Fruit fly (Drosophila melanogaster): ENCODE data around the gene Ciz1.

Gene Ciz1

DNA sequence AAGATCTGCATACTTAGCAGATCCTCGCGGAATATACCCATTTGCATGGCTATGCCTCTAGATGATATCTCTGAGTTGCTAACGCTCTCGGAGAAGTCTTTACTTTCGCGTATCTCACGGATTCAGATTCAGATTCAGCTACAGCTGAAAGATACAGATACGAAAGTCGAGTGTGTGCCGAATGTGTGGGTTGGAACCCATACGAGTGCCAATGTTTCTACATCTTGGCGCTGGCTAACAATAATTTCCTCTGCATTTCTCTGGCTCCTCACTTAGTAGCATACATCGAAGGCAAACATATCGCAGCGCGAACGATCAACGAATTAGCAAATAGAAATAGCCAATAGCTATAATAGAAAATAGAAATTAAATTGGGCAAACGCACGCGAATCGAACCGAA is 35.3 kb upstream of the Ciz1 start:
- TF ChIP-seq Pif1A (GFP tag; optimal IDR thresholded peaks at IDR 0.05), result no peak
- no peak for TF ChIP-seq CG4496 (GFP tag; IDR thresholded peaks at IDR 0.05)
- no peak for TF ChIP-seq EcR (GFP tag; optimal IDR thresholded peaks at IDR 0.05)
- no peak for TF ChIP-seq Pif1B (GFP tag; optimal IDR thresholded peaks at IDR 0.05)
- no peak for TF ChIP-seq CG17806 (tag; optimal IDR thresholded peaks at IDR 0.05)
- no peak for TF ChIP-seq CG34367 (tag; optimal IDR thresholded peaks at IDR 0.05)
- no peak for TF ChIP-seq gl (tag; optimal IDR thresholded peaks at IDR 0.05)
- TF ChIP-seq D1 (tag; optimal IDR thresholded peaks at IDR 0.05), result no peak
- no peak for TF ChIP-seq CG10348 (GFP tag; IDR thresholded peaks at IDR 0.05)
- no peak for TF ChIP-seq Snoo (tag; optimal IDR thresholded peaks at IDR 0.05)

DNA sequence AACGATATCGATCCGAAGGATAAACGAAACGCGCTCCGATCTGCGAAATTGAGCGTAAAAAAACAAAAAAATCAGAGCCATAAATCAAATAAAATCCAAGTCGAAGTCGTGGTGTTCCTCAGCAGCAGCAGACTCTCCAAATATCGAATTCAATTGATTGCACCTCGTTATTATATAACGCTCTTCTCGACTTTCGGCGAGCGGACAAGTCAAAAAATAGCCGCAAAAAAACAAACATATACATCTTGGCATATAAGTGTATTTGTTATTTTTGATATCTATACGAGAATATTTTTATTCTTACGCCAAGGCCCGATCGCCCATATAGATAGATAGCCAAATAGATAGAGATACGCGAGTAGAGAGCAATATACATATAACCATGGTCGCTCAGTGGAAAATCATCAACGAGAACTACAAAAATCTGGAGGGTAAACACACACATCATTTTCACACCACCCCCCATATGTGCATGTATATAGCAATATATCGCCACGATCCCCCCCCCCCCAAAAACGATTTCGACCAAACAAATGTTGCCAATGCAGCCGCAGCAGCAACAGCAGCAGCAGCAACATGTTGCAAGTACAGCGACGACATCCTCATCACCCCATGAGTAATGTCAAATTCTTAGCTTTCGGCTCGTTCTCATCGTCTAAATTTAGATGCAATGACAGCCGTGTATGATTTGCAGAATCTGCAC is 34.6 kb upstream of the Ciz1 start:
- no peak for TF ChIP-seq D1 (tag; optimal IDR thresholded peaks at IDR 0.05)
- no peak for TF ChIP-seq CG17806 (tag; optimal IDR thresholded peaks at IDR 0.05)
- TF ChIP-seq fd96Ca (GFP tag; IDR thresholded peaks at IDR 0.05), result no peak
- TF ChIP-seq gl (tag; optimal IDR thresholded peaks at IDR 0.05), result no peak
- TF ChIP-seq CG15710 (tag; optimal IDR thresholded peaks at IDR 0.05), result no peak
- TF ChIP-seq rn (GFP tag; IDR thresholded peaks at IDR 0.05), result no peak
- no peak for TF ChIP-seq Pif1A (GFP tag; optimal IDR thresholded peaks at IDR 0.05)
- no peak for TF ChIP-seq CG8159 (tag; optimal IDR thresholded peaks at IDR 0.05)
- TF ChIP-seq CG8301 (tag; optimal IDR thresholded peaks at IDR 0.05), result no peak
- no peak for TF ChIP-seq CG34367 (tag; optimal IDR thresholded peaks at IDR 0.05)

DNA sequence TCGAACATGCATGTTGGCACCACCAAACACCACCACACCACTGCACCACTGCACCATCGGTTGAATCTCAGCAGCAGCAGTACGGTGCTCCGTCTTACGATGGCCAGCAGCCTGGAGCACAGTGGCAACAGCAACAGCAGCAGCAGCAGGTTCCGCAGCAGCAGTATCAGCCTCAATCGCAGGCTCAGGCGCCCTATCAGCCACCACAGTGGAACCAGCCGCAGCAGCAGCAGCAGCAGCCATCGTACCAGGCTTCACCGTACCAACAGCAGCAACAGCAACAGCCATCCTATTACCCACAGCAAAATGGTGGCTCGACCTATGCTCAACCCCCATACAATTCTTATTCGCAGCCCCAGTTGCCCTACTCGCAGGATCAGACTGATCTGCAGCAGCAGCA is 32.3 kb upstream of the Ciz1 start:
- TF ChIP-seq CG8301 (tag; optimal IDR thresholded peaks at IDR 0.05) (no peak), CG34367 (tag; optimal IDR thresholded peaks at IDR 0.05) (no peak), CG12605 (GFP tag; IDR thresholded peaks at IDR 0.05) (no peak), CG13204 (GFP tag; optimal IDR thresholded peaks at IDR 0.05) (no peak), Snoo (tag; optimal IDR thresholded peaks at IDR 0.05) (no peak), CG8159 (tag; optimal IDR thresholded peaks at IDR 0.05) (no peak), CG14655 (GFP tag; optimal IDR thresholded peaks at IDR 0.05) (no peak), fd96Ca (GFP tag; IDR thresholded peaks at IDR 0.05) (no peak), CG10348 (GFP tag; IDR thresholded peaks at IDR 0.05) (no peak), CG4496 (GFP tag; IDR thresholded peaks at IDR 0.05) (no peak), Pif1A (GFP tag; optimal IDR thresholded peaks at IDR 0.05) (no peak), EcR (GFP tag; optimal IDR thresholded peaks at IDR 0.05) (no peak), CG9948 (tag; optimal IDR thresholded peaks at IDR 0.05) (no peak), CG17806 (tag; optimal IDR thresholded peaks at IDR 0.05) (no peak)

DNA sequence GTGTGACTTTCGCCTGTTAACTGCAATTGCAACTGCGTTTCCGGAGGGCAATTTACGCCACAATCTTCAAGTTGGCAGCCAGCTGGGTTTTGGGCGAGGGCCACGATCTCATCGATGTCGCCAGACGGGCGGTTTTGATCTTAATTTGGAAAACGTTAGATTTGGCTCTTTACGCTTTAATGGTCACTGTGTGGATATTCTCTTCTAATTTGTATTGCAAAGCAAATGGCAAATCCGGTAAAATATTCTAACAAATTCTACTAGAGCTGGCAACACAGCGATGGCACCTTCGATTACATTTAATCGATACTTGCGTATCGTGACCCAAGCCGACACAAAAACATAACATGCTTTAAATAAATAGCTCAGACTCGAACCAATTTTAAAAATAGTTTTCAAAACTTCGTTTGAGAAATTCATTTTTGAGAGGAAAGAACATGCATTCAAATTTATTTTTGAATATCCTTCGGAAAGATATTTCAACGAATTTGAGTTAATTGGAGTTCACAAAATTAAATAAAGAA is 27.9 kb upstream of the Ciz1 start, which contains the start of gene I-2:
I-2 (minus strand) TSS at position 282 of the 524 bp plus-strand sequence.
- TF ChIP-seq Ets98B (GFP tag; IDR thresholded peaks at IDR 0.05) (no peak), CG32121 (GFP tag; IDR thresholded peaks at IDR 0.05) (no peak), CG15710 (tag; optimal IDR thresholded peaks at IDR 0.05) (no peak), fd96Ca (GFP tag; IDR thresholded peaks at IDR 0.05) (no peak), CG9948 (tag; optimal IDR thresholded peaks at IDR 0.05) (no peak), Pif1B (GFP tag; optimal IDR thresholded peaks at IDR 0.05) (no peak), CG14655 (GFP tag; optimal IDR thresholded peaks at IDR 0.05) (no peak), Pif1A (GFP tag; optimal IDR thresholded peaks at IDR 0.05) (no peak), CG17806 (tag; optimal IDR thresholded peaks at IDR 0.05) (no peak), Snoo (tag; optimal IDR thresholded peaks at IDR 0.05) (no peak)

DNA sequence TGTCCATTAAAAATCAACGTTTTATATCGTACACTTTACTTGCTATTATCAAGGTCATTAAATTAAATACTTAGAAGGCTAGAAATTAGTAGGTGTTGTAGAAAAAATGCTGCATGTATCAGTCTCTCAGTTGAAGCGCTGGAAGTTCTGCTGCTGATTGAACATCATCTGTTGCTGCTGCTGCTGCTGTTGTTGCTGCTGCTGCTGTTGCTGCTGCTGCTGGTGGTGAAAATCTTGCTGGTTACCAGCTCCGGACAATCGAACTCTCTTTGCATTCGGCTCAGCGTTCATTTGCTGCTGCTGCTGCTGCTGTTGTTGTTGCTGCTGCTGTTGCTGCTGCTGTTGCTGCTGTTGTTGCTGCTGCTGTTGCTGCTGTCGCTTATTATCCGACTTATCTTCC is 27.4 kb upstream of the Ciz1 start:
- TF ChIP-seq rn (GFP tag; IDR thresholded peaks at IDR 0.05), result no peak
- TF ChIP-seq CG12605 (GFP tag; IDR thresholded peaks at IDR 0.05), result no peak

DNA sequence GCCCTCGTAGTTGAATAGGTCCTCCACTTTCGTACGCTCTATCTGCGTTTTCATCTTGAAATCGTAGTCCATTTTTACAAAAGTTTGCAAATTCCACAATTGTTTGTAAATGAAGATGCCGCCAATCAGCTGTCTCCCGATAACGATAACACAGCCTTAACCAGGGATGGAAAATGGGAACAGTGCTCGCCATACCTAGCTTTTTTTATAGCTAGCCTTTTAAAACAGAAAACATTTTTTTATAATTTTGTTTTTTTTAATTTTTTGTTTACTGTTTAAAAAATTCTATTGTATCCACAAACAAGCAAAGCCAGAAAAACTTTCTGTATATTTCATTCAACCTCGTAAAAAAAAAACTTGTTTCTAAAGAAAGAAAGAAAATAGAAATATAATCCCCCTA is 25.9 kb upstream of the Ciz1 start, which contains the start of gene Cdk8:
Cdk8 (minus strand) TSS at position 137 of the 400 bp plus-strand sequence.
- TF ChIP-seq CG17806 (tag; optimal IDR thresholded peaks at IDR 0.05) (peak; percentile 5), CG12605 (GFP tag; IDR thresholded peaks at IDR 0.05) (no peak), CG32121 (GFP tag; IDR thresholded peaks at IDR 0.05) (peak; percentile 38; the same call in 1 of the 2 replicates), D1 (tag; optimal IDR thresholded peaks at IDR 0.05) (peak; percentile 53), CG15710 (tag; optimal IDR thresholded peaks at IDR 0.05) (peak; percentile 5), Ets98B (GFP tag; IDR thresholded peaks at IDR 0.05) (no peak), rn (GFP tag; IDR thresholded peaks at IDR 0.05) (no peak)

DNA sequence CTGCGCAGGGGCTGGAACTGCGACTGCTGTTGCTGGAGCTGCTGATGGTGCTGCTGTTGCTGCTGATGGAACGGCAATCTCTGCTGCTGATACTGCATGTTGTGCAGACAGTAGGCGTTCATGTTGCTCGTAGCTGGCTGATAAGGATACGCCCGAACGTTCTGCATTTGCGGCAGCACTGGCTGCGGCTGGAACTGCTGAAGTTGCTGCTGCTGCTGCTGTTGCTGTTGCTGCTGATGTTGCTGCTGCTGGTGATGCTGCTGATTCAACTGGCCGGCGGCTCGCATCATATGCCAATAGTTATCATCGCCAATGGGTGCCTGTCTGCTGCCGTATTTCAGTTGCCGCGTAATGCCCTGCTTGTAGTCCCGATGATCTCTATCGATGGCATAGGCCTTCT is 23.7 kb upstream of the Ciz1 start:
- no peak for TF ChIP-seq rn (GFP tag; IDR thresholded peaks at IDR 0.05)
- no peak for TF ChIP-seq CG12605 (GFP tag; IDR thresholded peaks at IDR 0.05)
- TF ChIP-seq EcR (GFP tag; optimal IDR thresholded peaks at IDR 0.05), result no peak
- TF ChIP-seq CG9948 (tag; optimal IDR thresholded peaks at IDR 0.05), result no peak

All from whole organism, pupa.